Worm (Caenorhabditis elegans) whole organism, L2 larva: ENCODE measurements around the gene acer-1.

Experiments used
- C34F6.9 ChIP-seq: fragments of 150-350 bp; optimal IDR thresholded peaks from 2 replicates; lab custom pipeline; 2014; ENCODE audit warnings: missing biosample characterization, missing genetic modification characterization
- F13H6.1 ChIP-seq: sonication (generic microtip); optimal IDR thresholded peaks from 2 replicates; lab custom pipeline; 2016; ENCODE audit warnings: missing genetic modification characterization, missing compliant biosample characterization
- R02D3.7 ChIP-seq: fragments of 150-350 bp; optimal IDR thresholded peaks from 2 replicates; lab custom pipeline; 2014; ENCODE audit warnings: missing biosample characterization, missing genetic modification characterization
- Y55F3AM.14 ChIP-seq: fragments of 200-800 bp; sonication (Bioruptor generic); optimal IDR thresholded peaks from 2 replicates; lab custom pipeline; 2018; ENCODE audit warnings: mild to moderate bottlenecking, missing genetic modification characterization, missing compliant biosample characterization
- ZK546.5 ChIP-seq: sonication (generic microtip); optimal IDR thresholded peaks from 2 replicates; lab custom pipeline; 2017; ENCODE audit warnings: missing biosample characterization, missing genetic modification characterization
- alr-1 ChIP-seq: fragments of 150-350 bp; optimal IDR thresholded peaks from 2 replicates; lab custom pipeline; 2014; ENCODE audit warnings: missing biosample characterization, missing genetic modification characterization
- aly-2 ChIP-seq: fragments of 150-350 bp; optimal IDR thresholded peaks from 2 replicates; lab custom pipeline; 2014; ENCODE audit warnings: missing biosample characterization, missing genetic modification characterization
- ama-1 ChIP-seq: fragments of 150-350 bp; optimal IDR thresholded peaks from 2 replicates; lab custom pipeline; 2018; ENCODE audit warnings: inconsistent platforms
- blmp-1 ChIP-seq: sonication (generic microtip); optimal IDR thresholded peaks from 2 replicates; lab custom pipeline; 2017; ENCODE audit warnings: missing genetic modification characterization, mild to moderate bottlenecking, missing compliant biosample characterization, antibody characterized with exemption, moderate library complexity; ENCODE audit not compliant: insufficient read depth
- ceh-16 ChIP-seq: fragments of 150-350 bp; optimal IDR thresholded peaks from 2 replicates; lab custom pipeline; 2014; ENCODE audit warnings: missing biosample characterization, missing genetic modification characterization
- ceh-82 ChIP-seq: fragments of 150-350 bp; optimal IDR thresholded peaks from 2 replicates; lab custom pipeline; 2014; ENCODE audit warnings: missing biosample characterization, missing genetic modification characterization
- crh-2 ChIP-seq: sonication (generic microtip); optimal IDR thresholded peaks from 2 replicates; lab custom pipeline; 2017; ENCODE audit warnings: missing biosample characterization, missing genetic modification characterization
- dmd-4 ChIP-seq: sonication (generic microtip); optimal IDR thresholded peaks from 2 replicates; lab custom pipeline; 2017; ENCODE audit warnings: missing biosample characterization, missing genetic modification characterization
- egl-27 ChIP-seq: sonication (generic microtip); optimal IDR thresholded peaks from 3 replicates; lab custom pipeline; 2017; ENCODE audit warnings: missing biosample characterization, missing genetic modification reagents, missing genetic modification characterization
- elt-1 ChIP-seq: fragments of 150-350 bp; optimal IDR thresholded peaks from 2 replicates; lab custom pipeline; 2014; ENCODE audit warnings: missing biosample characterization, missing genetic modification characterization
- elt-3 ChIP-seq: sonication (generic microtip); optimal IDR thresholded peaks from 2 replicates; lab custom pipeline; 2017; ENCODE audit warnings: missing biosample characterization, missing genetic modification characterization
- fos-1 ChIP-seq: fragments of 150-350 bp; optimal IDR thresholded peaks from 2 replicates; lab custom pipeline; 2014; ENCODE audit warnings: missing biosample characterization, missing genetic modification characterization
- gmeb-1 ChIP-seq: fragments of 150-350 bp; optimal IDR thresholded peaks from 2 replicates; lab custom pipeline; 2014; ENCODE audit warnings: missing biosample characterization, missing genetic modification characterization
- lin-11 ChIP-seq: fragments of 150-350 bp; sonication (generic microtip); optimal IDR thresholded peaks from 2 replicates; lab custom pipeline; 2014; ENCODE audit warnings: missing biosample characterization, missing genetic modification characterization, inconsistent platforms, mixed read lengths
- lin-13 ChIP-seq: fragments of 150-350 bp; optimal IDR thresholded peaks from 2 replicates; lab custom pipeline; 2014; ENCODE audit warnings: missing biosample characterization, missing genetic modification reagents, missing genetic modification characterization
- lin-39 ChIP-seq: fragments of 150-350 bp; optimal IDR thresholded peaks from 2 replicates; lab custom pipeline; 2014; ENCODE audit warnings: missing biosample characterization, missing genetic modification reagents, missing genetic modification characterization
- lsy-2 ChIP-seq, 2 experiments: fragments of 150-350 bp in 1 of 2; sonication (generic microtip) in 1 of 2; optimal IDR thresholded peaks; 2 replicates each; lab custom pipeline; 2014 to 2017; ENCODE audit warnings: missing biosample characterization in 2 of 2, missing genetic modification characterization in 2 of 2
- mab-5 ChIP-seq: fragments of 150-350 bp; optimal IDR thresholded peaks from 2 replicates; lab custom pipeline; 2014; ENCODE audit warnings: missing biosample characterization, missing genetic modification characterization
- mbf-1 ChIP-seq: sonication (generic microtip); optimal IDR thresholded peaks from 2 replicates; lab custom pipeline; 2017; ENCODE audit warnings: missing biosample characterization, missing genetic modification characterization
- mdl-1 ChIP-seq, 2 experiments: fragments of 150-350 bp in 1 of 2; sonication (generic microtip) in 1 of 2; optimal IDR thresholded peaks; 2 replicates each; lab custom pipeline; 2017; ENCODE audit warnings: missing biosample characterization in 2 of 2, missing genetic modification characterization in 2 of 2
- nhr-10 ChIP-seq: sonication (generic microtip); optimal IDR thresholded peaks from 2 replicates; lab custom pipeline; 2017; ENCODE audit warnings: missing biosample characterization, missing genetic modification characterization
- nhr-11 ChIP-seq: fragments of 150-350 bp; optimal IDR thresholded peaks from 2 replicates; lab custom pipeline; 2014; ENCODE audit warnings: missing biosample characterization, missing genetic modification characterization
- nhr-12 ChIP-seq: fragments of 150-350 bp; optimal IDR thresholded peaks from 2 replicates; lab custom pipeline; 2014; ENCODE audit warnings: missing biosample characterization, missing genetic modification characterization
- nhr-129 ChIP-seq: fragments of 150-350 bp; optimal IDR thresholded peaks from 2 replicates; lab custom pipeline; 2014; ENCODE audit warnings: missing biosample characterization, missing genetic modification characterization
- nhr-21 ChIP-seq: fragments of 150-350 bp; optimal IDR thresholded peaks from 2 replicates; lab custom pipeline; 2014; ENCODE audit warnings: missing biosample characterization, missing genetic modification characterization
- nhr-23 ChIP-seq: fragments of 150-350 bp; optimal IDR thresholded peaks from 2 replicates; lab custom pipeline; 2014; ENCODE audit warnings: missing biosample characterization, missing genetic modification reagents, missing genetic modification characterization
- nhr-237 ChIP-seq: fragments of 150-350 bp; optimal IDR thresholded peaks from 2 replicates; lab custom pipeline; 2014; ENCODE audit warnings: missing biosample characterization, missing genetic modification characterization
- nhr-25 ChIP-seq: fragments of 150-350 bp; sonication (generic microtip); optimal IDR thresholded peaks from 3 replicates; lab custom pipeline; 2014; ENCODE audit warnings: missing biosample characterization, missing genetic modification characterization
- nhr-6 ChIP-seq: fragments of 150-350 bp; optimal IDR thresholded peaks from 2 replicates; lab custom pipeline; 2014; ENCODE audit warnings: missing biosample characterization, missing genetic modification characterization
- nhr-77 ChIP-seq: fragments of 150-350 bp; optimal IDR thresholded peaks from 2 replicates; lab custom pipeline; 2014; ENCODE audit warnings: missing biosample characterization, missing genetic modification characterization
- peb-1 ChIP-seq: fragments of 150-350 bp; optimal IDR thresholded peaks from 2 replicates; lab custom pipeline; 2014; ENCODE audit warnings: missing biosample characterization, missing genetic modification characterization
- sem-4 ChIP-seq: fragments of 150-350 bp; optimal IDR thresholded peaks from 2 replicates; lab custom pipeline; 2014; ENCODE audit warnings: missing biosample characterization, missing genetic modification reagents, missing genetic modification characterization
- skn-1 ChIP-seq: sonication (generic microtip); optimal IDR thresholded peaks from 2 replicates; lab custom pipeline; 2017; ENCODE audit warnings: missing biosample characterization, missing genetic modification characterization
- sma-3 ChIP-seq: sonication (generic microtip); optimal IDR thresholded peaks from 2 replicates; lab custom pipeline; 2016; ENCODE audit warnings: missing genetic modification reagents, missing genetic modification characterization, missing compliant biosample characterization
- sma-9 ChIP-seq, 2 experiments: fragments of 150-350 bp in 1 of 2; sonication (generic microtip) in 1 of 2; optimal IDR thresholded peaks; 2 replicates each; lab custom pipeline; 2014 to 2016; ENCODE audit warnings: missing genetic modification characterization in 2 of 2, mild to moderate bottlenecking in 1 of 2, missing biosample characterization in 1 of 2, missing compliant biosample characterization in 1 of 2, missing genetic modification reagents in 1 of 2, moderate library complexity in 1 of 2
- snpc-4 ChIP-seq: fragments of 150-350 bp; optimal IDR thresholded peaks from 2 replicates; lab custom pipeline; 2014; ENCODE audit warnings: missing biosample characterization, missing genetic modification characterization
- unc-39 ChIP-seq: fragments of 150-350 bp; optimal IDR thresholded peaks from 2 replicates; lab custom pipeline; 2014; ENCODE audit warnings: missing biosample characterization, missing genetic modification characterization
- unc-55 ChIP-seq: fragments of 150-350 bp; sonication (generic microtip); optimal IDR thresholded peaks from 3 replicates; lab custom pipeline; 2014; ENCODE audit warnings: missing biosample characterization, missing genetic modification reagents, missing genetic modification characterization
- unc-62 ChIP-seq: fragments of 150-350 bp; optimal IDR thresholded peaks from 2 replicates; lab custom pipeline; 2014; ENCODE audit warnings: missing biosample characterization, missing genetic modification reagents, missing genetic modification characterization
- zag-1 ChIP-seq: fragments of 150-350 bp; optimal IDR thresholded peaks from 2 replicates; lab custom pipeline; 2014; ENCODE audit warnings: missing biosample characterization, missing genetic modification characterization
- ztf-1 ChIP-seq: fragments of 200-800 bp; sonication (Bioruptor generic); conservative IDR thresholded peaks from 2 replicates; pipeline ENCODE4 v1.3.6; 2022; ENCODE audit warnings: missing genetic modification characterization, missing compliant biosample characterization
- ztf-11 ChIP-seq: sonication (generic microtip); optimal IDR thresholded peaks from 2 replicates; lab custom pipeline; 2017; ENCODE audit warnings: missing biosample characterization, missing genetic modification characterization
- ztf-4 ChIP-seq: fragments of 150-350 bp; optimal IDR thresholded peaks from 2 replicates; lab custom pipeline; 2014; ENCODE audit warnings: missing biosample characterization, missing genetic modification characterization

acer-1 gene

DNA sequence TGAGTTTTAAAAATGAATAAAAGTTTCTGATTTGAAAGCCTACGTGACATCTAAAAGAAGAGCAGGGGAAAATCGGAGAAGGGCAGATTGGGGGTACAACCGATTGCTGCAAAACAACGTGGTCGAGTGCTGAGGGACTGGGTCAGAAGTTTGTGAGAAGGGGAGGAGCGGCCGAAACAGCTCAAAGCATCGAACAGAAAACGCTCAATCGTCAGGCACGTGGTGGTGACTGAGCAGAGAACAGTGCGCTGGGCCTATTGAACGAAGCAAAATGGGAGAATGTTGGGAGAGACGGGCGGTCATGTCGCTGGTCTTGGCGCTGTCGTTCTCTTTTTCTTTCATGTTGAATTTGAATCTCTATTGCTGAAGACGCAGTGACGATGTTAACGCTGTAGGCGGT lies 976 bp upstream of the acer-1 start:
- TF ChIP-seq ztf-11 (tag; lab: Kevin White, UChicago), result no peak
- TF ChIP-seq unc-39 (tag; lab: Kevin White, UChicago), result no peak
- no peak for TF ChIP-seq dmd-4
- TF ChIP-seq peb-1 (tag; lab: Kevin White, UChicago), result no peak
- TF ChIP-seq elt-1 (tag; lab: Kevin White, UChicago), result no peak
- no peak for TF ChIP-seq nhr-237 (tag; lab: Kevin White, UChicago)
- peak; percentile 32 for TF ChIP-seq lin-13 (GFP tag; lab: Kevin White, UChicago)
- TF ChIP-seq snpc-4 (tag; lab: Kevin White, UChicago), result peak; percentile 21
- peak; percentile 47 for TF ChIP-seq blmp-1 (tag; lab: Kevin White, UChicago)
- no peak for TF ChIP-seq ZK546.5 (tag; lab: Kevin White, UChicago)
- TF ChIP-seq sma-3 (GFP tag; lab: Kevin White, UChicago), result peak; percentile 54
- no peak for TF ChIP-seq mbf-1 (tag; lab: Kevin White, UChicago)
- no peak for TF ChIP-seq nhr-12 (tag; lab: Kevin White, UChicago)
- TF ChIP-seq unc-62, result no peak
- TF ChIP-seq gmeb-1 (tag; lab: Kevin White, UChicago), result peak; percentile 7
- TF ChIP-seq nhr-23 (tag; lab: Kevin White, UChicago), result no peak
- TF ChIP-seq alr-1 (tag; lab: Kevin White, UChicago), result no peak
- TF ChIP-seq nhr-10 (tag; lab: Kevin White, UChicago), result no peak
- TF ChIP-seq egl-27 (tag; lab: Kevin White, UChicago), result peak; percentile 43
- TF ChIP-seq ceh-82, result no peak
- no peak for TF ChIP-seq zag-1 (tag; lab: Kevin White, UChicago)
- TF ChIP-seq fos-1 (tag; lab: Kevin White, UChicago), result peak; percentile 65
- peak; percentile 60 to 92 for TF ChIP-seq mdl-1 (tag; optimal IDR thresholded peaks at IDR 0.05; lab: Kevin White, UChicago)
- peak; percentile 40 for TF ChIP-seq unc-55 (GFP tag; lab: Kevin White, UChicago)
- peak; percentile 74 for TF ChIP-seq sma-9 (GFP tag; optimal IDR thresholded peaks at IDR 0.05; lab: Kevin White, UChicago)
- no peak for TF ChIP-seq sma-9 (tag; optimal IDR thresholded peaks at IDR 0.05; lab: Kevin White, UChicago)
- peak; percentile 78 for TF ChIP-seq nhr-21 (tag; lab: Kevin White, UChicago)
- TF ChIP-seq nhr-11 (tag; lab: Kevin White, UChicago), result no peak
- TF ChIP-seq ama-1 (lab: Kevin White, UChicago), result peak; percentile 88
- peak in 1 of 2 experiments; percentile 11 for TF ChIP-seq lsy-2 (tag; optimal IDR thresholded peaks at IDR 0.05; lab: Kevin White, UChicago)
- peak; percentile 66 for TF ChIP-seq C34F6.9
- TF ChIP-seq nhr-6, result no peak
- no peak for TF ChIP-seq mab-5
- peak; percentile 40 for TF ChIP-seq nhr-25 (tag; lab: Kevin White, UChicago)
- TF ChIP-seq R02D3.7 (tag; lab: Kevin White, UChicago), result no peak
- TF ChIP-seq crh-2 (tag; lab: Kevin White, UChicago), result peak; percentile 32
- TF ChIP-seq ztf-1 (GFP tag; lab: Robert Waterston, UW), result no peak
- peak; percentile 13 for TF ChIP-seq ztf-4 (tag; lab: Kevin White, UChicago)
- peak; percentile 26 for TF ChIP-seq lin-11 (tag; lab: Kevin White, UChicago)
- no peak for TF ChIP-seq nhr-77
- TF ChIP-seq aly-2 (tag; lab: Kevin White, UChicago), result no peak
- TF ChIP-seq ceh-16 (tag; lab: Kevin White, UChicago), result no peak
- no peak for TF ChIP-seq elt-3 (tag; lab: Kevin White, UChicago)
- TF ChIP-seq skn-1 (tag; lab: Kevin White, UChicago), result no peak
- TF ChIP-seq Y55F3AM.14, result no peak
- peak; percentile 94 for TF ChIP-seq nhr-129 (tag; lab: Kevin White, UChicago)
- peak; percentile 63 for TF ChIP-seq F13H6.1 (tag; lab: Kevin White, UChicago)
- peak; percentile 58 for TF ChIP-seq sem-4
- TF ChIP-seq lin-39 (tag; lab: Kevin White, UChicago), result no peak
